Fruit fly (Drosophila melanogaster) whole organism, embryonic: ENCODE data around the gene regucalcin.

Experiments used
- Atf6 ChIP-seq: fragments of 200-800 bp; sonication (Bioruptor generic); IDR thresholded peaks from 2 replicates; pipeline ENCODE4 v1.3.6; 2022; ENCODE audit warnings: missing biosample characterization, missing genetic modification characterization
- C15 ChIP-seq: fragments of 200-800 bp; sonication (Bioruptor generic); IDR thresholded peaks from 3 replicates; pipeline ENCODE4 v1.3.6; 2022; ENCODE audit warnings: missing biosample characterization, missing genetic modification characterization
- CG12071 ChIP-seq: fragments of 200-800 bp; sonication (Bioruptor generic); optimal IDR thresholded peaks from 3 replicates; lab custom pipeline; 2018; ENCODE audit warnings: missing biosample characterization, mild to moderate bottlenecking, missing genetic modification characterization
- CG12236 ChIP-seq: fragments of 200-800 bp; sonication (Bioruptor generic); optimal IDR thresholded peaks from 2 replicates; lab custom pipeline; 2016; ENCODE audit warnings: missing biosample characterization, missing genetic modification characterization
- CG12659 ChIP-seq: fragments of 200-800 bp; sonication (Bioruptor generic); optimal IDR thresholded peaks from 3 replicates; lab custom pipeline; 2017; ENCODE audit warnings: mild to moderate bottlenecking, missing biosample characterization, missing genetic modification reagents, missing genetic modification characterization
- CG12942 ChIP-seq: fragments of 200-800 bp; sonication (Bioruptor generic); optimal IDR thresholded peaks from 3 replicates; lab custom pipeline; 2016; ENCODE audit warnings: missing biosample characterization, missing genetic modification characterization
- CG13287 ChIP-seq: fragments of 200-800 bp; sonication (Bioruptor generic); IDR thresholded peaks from 2 replicates; pipeline ENCODE4 v1.3.6; 2022; ENCODE audit warnings: missing biosample characterization, missing genetic modification characterization; ENCODE audit not compliant: partially characterized antibody
- CG2678 ChIP-seq: fragments of 200-800 bp; sonication (Bioruptor generic); optimal IDR thresholded peaks from 3 replicates; lab custom pipeline; 2019; ENCODE audit warnings: missing biosample characterization, mild to moderate bottlenecking, missing genetic modification characterization, moderate library complexity
- CG2875 ChIP-seq: fragments of 200-800 bp; sonication (Bioruptor generic); optimal IDR thresholded peaks from 2 replicates; lab custom pipeline; 2017; ENCODE audit warnings: missing biosample characterization, mild to moderate bottlenecking, missing genetic modification characterization, missing genetic modification reagents
- CG3065 ChIP-seq: fragments of 200-800 bp; sonication (Bioruptor generic); optimal IDR thresholded peaks from 2 replicates; lab custom pipeline; 2016; ENCODE audit warnings: missing biosample characterization, missing genetic modification characterization
- CG31388 ChIP-seq: fragments of 200-800 bp; sonication (Bioruptor generic); optimal IDR thresholded peaks from 2 replicates; lab custom pipeline; 2016; ENCODE audit warnings: missing biosample characterization, missing genetic modification characterization
- CG4360 ChIP-seq: fragments of 200-800 bp; sonication (Bioruptor generic); IDR thresholded peaks from 2 replicates; pipeline ENCODE4 v1.3.6; 2022; ENCODE audit warnings: missing biosample characterization, missing genetic modification characterization
- CG7556 ChIP-seq: fragments of 200-800 bp; sonication (Bioruptor generic); optimal IDR thresholded peaks from 2 replicates; lab custom pipeline; 2017; ENCODE audit warnings: missing biosample characterization, mild to moderate bottlenecking, missing genetic modification characterization
- CG7963 ChIP-seq: fragments of 200-800 bp; sonication (Bioruptor generic); IDR thresholded peaks from 3 replicates; pipeline ENCODE4 v1.3.6; 2022; ENCODE audit warnings: missing biosample characterization, missing genetic modification characterization; ENCODE audit not compliant: partially characterized antibody
- CG8281 ChIP-seq: fragments of 200-800 bp; sonication (Bioruptor generic); optimal IDR thresholded peaks from 2 replicates; lab custom pipeline; 2018; ENCODE audit warnings: missing biosample characterization, mild to moderate bottlenecking, missing genetic modification characterization, moderate library complexity
- CG8388 ChIP-seq: fragments of 200-800 bp; sonication (Bioruptor generic); optimal IDR thresholded peaks from 2 replicates; lab custom pipeline; 2019; ENCODE audit warnings: missing biosample characterization, mild to moderate bottlenecking, missing genetic modification characterization, moderate library complexity
- H2.0 ChIP-seq: fragments of 200-800 bp; sonication (Bioruptor generic); IDR thresholded peaks from 2 replicates; pipeline ENCODE4 v1.3.6; 2022; ENCODE audit warnings: missing biosample characterization, missing genetic modification characterization
- HLH4C ChIP-seq: fragments of 200-800 bp; sonication (Bioruptor generic); IDR thresholded peaks from 3 replicates; pipeline ENCODE4 v1.3.6; 2022; ENCODE audit warnings: missing biosample characterization, missing genetic modification characterization; ENCODE audit not compliant: partially characterized antibody
- Hr39 ChIP-seq: fragments of >200 bp; optimal IDR thresholded peaks from 2 replicates; lab custom pipeline; 2017
- MBD-R2 ChIP-seq: fragments of 200-800 bp; sonication (Bioruptor generic); IDR thresholded peaks from 2 replicates; pipeline ENCODE4 v1.3.6; 2022; ENCODE audit warnings: missing biosample characterization, missing genetic modification characterization
- MTF-1 ChIP-seq: fragments of 200-800 bp; sonication (Bioruptor generic); optimal IDR thresholded peaks from 2 replicates; lab custom pipeline; 2018; ENCODE audit warnings: missing biosample characterization, mild to moderate bottlenecking, missing genetic modification characterization, borderline replicate concordance
- NC2β ChIP-seq: fragments of 200-800 bp; sonication (Bioruptor generic); optimal IDR thresholded peaks from 2 replicates; lab custom pipeline; 2016; ENCODE audit warnings: missing biosample characterization, missing genetic modification characterization
- Xbp1 ChIP-seq: fragments of 200-800 bp; sonication (Bioruptor generic); optimal IDR thresholded peaks from 3 replicates; lab custom pipeline; 2016; ENCODE audit warnings: missing biosample characterization, mild to moderate bottlenecking, missing genetic modification characterization
- ab ChIP-seq: fragments of 200-800 bp; sonication (Bioruptor generic); optimal IDR thresholded peaks from 2 replicates; lab custom pipeline; 2016; ENCODE audit warnings: missing biosample characterization, missing genetic modification characterization
- abd-A ChIP-seq: fragments of 200-800 bp; sonication (Bioruptor generic); optimal IDR thresholded peaks from 3 replicates; lab custom pipeline; 2019; ENCODE audit warnings: missing biosample characterization, mild to moderate bottlenecking, missing genetic modification characterization, moderate library complexity
- al ChIP-seq: fragments of 200-800 bp; sonication (Bioruptor generic); IDR thresholded peaks from 2 replicates; pipeline ENCODE4 v1.3.6; 2022; ENCODE audit warnings: missing biosample characterization, missing genetic modification characterization
- chinmo ChIP-seq: fragments of 200-800 bp; sonication (Bioruptor generic); IDR thresholded peaks from 4 replicates; pipeline ENCODE4 v1.3.6; 2022; ENCODE audit warnings: missing biosample characterization, missing genetic modification characterization; ENCODE audit not compliant: partially characterized antibody
- chn ChIP-seq: fragments of 200-800 bp; sonication (Bioruptor generic); optimal IDR thresholded peaks from 2 replicates; lab custom pipeline; 2016; ENCODE audit warnings: missing biosample characterization, missing genetic modification characterization
- croc ChIP-seq: fragments of 200-800 bp; sonication (Bioruptor generic); conservative IDR thresholded peaks from 3 replicates; pipeline ENCODE4 v1.3.6; 2022; ENCODE audit warnings: missing biosample characterization, missing genetic modification characterization
- crp ChIP-seq, 2 experiments: fragments of 200-800 bp; sonication (Bioruptor generic); optimal IDR thresholded peaks; 2 replicates in 1 of 2; 3 replicates in 1 of 2; lab custom pipeline; 2017; ENCODE audit warnings: missing biosample characterization in 2 of 2, missing genetic modification characterization in 2 of 2, mild to moderate bottlenecking in 1 of 2, moderate library complexity in 1 of 2
- dati ChIP-seq: fragments of 200-800 bp; sonication (Bioruptor generic); IDR thresholded peaks from 2 replicates; pipeline ENCODE4 v1.3.6; 2022; ENCODE audit warnings: missing biosample characterization, missing genetic modification characterization
- disco-r ChIP-seq: fragments of 200-800 bp; sonication (Bioruptor generic); optimal IDR thresholded peaks from 2 replicates; lab custom pipeline; 2016; ENCODE audit warnings: missing biosample characterization, missing genetic modification characterization
- dpn ChIP-seq, 2 experiments: fragments of 200-800 bp; sonication (Bioruptor generic); optimal IDR thresholded peaks; 3 replicates each; lab custom pipeline; 2016; ENCODE audit warnings: missing biosample characterization in 2 of 2, missing genetic modification characterization in 2 of 2
- gcm2 ChIP-seq: fragments of 200-800 bp; sonication (Bioruptor generic); optimal IDR thresholded peaks from 2 replicates; lab custom pipeline; 2016; ENCODE audit warnings: missing biosample characterization, missing genetic modification characterization
- gro ChIP-seq: fragments of 200-800 bp; sonication (Bioruptor generic); optimal IDR thresholded peaks from 2 replicates; lab custom pipeline; 2016; ENCODE audit warnings: missing biosample characterization, missing genetic modification characterization
- gsb ChIP-seq: fragments of 200-800 bp; sonication (Bioruptor generic); IDR thresholded peaks from 2 replicates; pipeline ENCODE4 v1.3.6; 2022; ENCODE audit warnings: missing biosample characterization, missing genetic modification characterization
- gsb-n ChIP-seq: fragments of 200-800 bp; sonication (Bioruptor generic); optimal IDR thresholded peaks from 3 replicates; lab custom pipeline; 2018; ENCODE audit warnings: missing biosample characterization, mild to moderate bottlenecking, missing genetic modification characterization
- hkb ChIP-seq, 2 experiments: fragments of 200-800 bp in 1 of 2; fragments of >200 bp in 1 of 2; sonication (Bioruptor generic) in 1 of 2; IDR thresholded peaks in 1 of 2; optimal IDR thresholded peaks in 1 of 2; 2 replicates each; pipeline versions ENCODE4 v1.3.6 to Lab custom; 2017 to 2022; ENCODE audit warnings: missing biosample characterization in 1 of 2, missing genetic modification characterization in 1 of 2
- jumu ChIP-seq: fragments of 200-800 bp; sonication (Bioruptor generic); optimal IDR thresholded peaks from 3 replicates; lab custom pipeline; 2016; ENCODE audit warnings: missing biosample characterization, missing genetic modification characterization
- lbe ChIP-seq: fragments of 200-800 bp; sonication (Bioruptor generic); optimal IDR thresholded peaks from 2 replicates; lab custom pipeline; 2016; ENCODE audit warnings: missing biosample characterization, mild to moderate bottlenecking, missing genetic modification characterization
- p53 ChIP-seq: fragments of 200-800 bp; sonication (Bioruptor generic); optimal IDR thresholded peaks from 2 replicates; lab custom pipeline; 2016; ENCODE audit warnings: missing biosample characterization, missing genetic modification characterization
- pb ChIP-seq: fragments of 200-800 bp; sonication (Bioruptor generic); optimal IDR thresholded peaks from 3 replicates; lab custom pipeline; 2016; ENCODE audit warnings: missing biosample characterization, missing genetic modification characterization
- pho ChIP-seq: fragments of 200-800 bp; sonication (Bioruptor generic); optimal IDR thresholded peaks from 2 replicates; lab custom pipeline; 2016; ENCODE audit warnings: missing biosample characterization, missing genetic modification characterization
- prd ChIP-seq, 3 experiments: fragments of >200 bp in 2 of 3; fragments of 200-800 bp in 1 of 3; sonication (Bioruptor generic) in 1 of 3; optimal IDR thresholded peaks in 2 of 3; IDR thresholded peaks in 1 of 3; 2 replicates in 2 of 3; 3 replicates in 1 of 3; pipeline versions ENCODE4 v1.3.6 to Lab custom; 2017 to 2022; ENCODE audit warnings: missing biosample characterization in 1 of 3, missing genetic modification characterization in 1 of 3
- schlank ChIP-seq: fragments of 200-800 bp; sonication (Bioruptor generic); optimal IDR thresholded peaks from 2 replicates; lab custom pipeline; 2018; ENCODE audit warnings: missing biosample characterization, mild to moderate bottlenecking, missing genetic modification characterization
- slp2 ChIP-seq: fragments of 200-800 bp; sonication (Bioruptor generic); optimal IDR thresholded peaks from 2 replicates; lab custom pipeline; 2016; ENCODE audit warnings: missing biosample characterization, missing genetic modification characterization
- so ChIP-seq: fragments of 200-800 bp; sonication (Bioruptor generic); IDR thresholded peaks from 3 replicates; pipeline ENCODE4 v1.3.6; 2022; ENCODE audit warnings: missing biosample characterization, missing genetic modification characterization
- sob ChIP-seq: fragments of 200-800 bp; sonication (Bioruptor generic); IDR thresholded peaks from 2 replicates; pipeline ENCODE4 v1.3.6; 2022; ENCODE audit warnings: missing biosample characterization, missing genetic modification characterization
- z ChIP-seq: fragments of 200-800 bp; sonication (Bioruptor generic); IDR thresholded peaks from 3 replicates; pipeline ENCODE4 v1.3.6; 2022; ENCODE audit warnings: missing biosample characterization, missing genetic modification characterization

regucalcin gene

DNA sequence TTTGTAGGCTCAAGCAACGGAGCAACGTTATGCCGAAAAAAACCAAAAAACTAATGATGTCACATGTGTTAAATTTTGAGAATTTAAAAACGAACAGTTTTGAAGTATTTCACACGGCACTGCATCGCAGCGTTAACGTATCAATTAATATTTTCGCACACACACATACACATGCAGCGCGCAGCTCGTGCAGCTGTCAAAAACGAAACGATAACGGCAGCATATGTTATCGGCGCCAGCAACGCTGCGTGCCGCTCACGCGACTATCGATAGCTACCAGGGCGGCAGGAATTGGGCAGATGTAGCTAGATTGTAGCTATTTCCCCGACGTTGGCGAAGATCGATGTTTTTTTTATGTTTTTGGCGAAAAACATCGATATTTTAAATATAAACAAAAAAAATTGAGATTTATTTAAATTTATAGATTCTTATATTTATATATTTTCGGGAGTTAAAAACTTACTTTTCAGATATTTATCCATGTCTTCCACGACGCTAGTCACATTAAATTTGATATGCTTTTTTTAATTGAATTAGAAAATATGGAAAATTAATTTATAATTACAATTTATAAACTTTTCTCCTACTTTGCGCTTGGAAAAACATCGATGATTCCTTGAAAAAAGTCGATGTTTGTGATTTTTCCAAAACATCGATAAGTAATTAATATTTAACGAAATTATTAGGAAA is 16.8 kb downstream of the regucalcin start, which contains the start of gene Usp7:
Gene Usp7, minus strand, starts transcription at position 208 of the 690 bp plus-strand sequence.
- TF ChIP-seq CG12659 (GFP tag; lab: Kevin White, UChicago), result peak; percentile 75
- TF ChIP-seq CG13287, result peak; percentile 95
- peak; percentile 35; the same call in 1 of the 2 replicates for TF ChIP-seq CG4360
- no peak for TF ChIP-seq chn (GFP tag; lab: Kevin White, UChicago)
- TF ChIP-seq lbe (GFP tag; lab: Kevin White, UChicago), result no peak
- TF ChIP-seq ab, result no peak
- no peak for TF ChIP-seq CG3065 (GFP tag; lab: Kevin White, UChicago)
- TF ChIP-seq Atf6 (GFP tag; lab: Robert Waterston, UW), result no peak
- no peak for TF ChIP-seq pho (GFP tag; lab: Kevin White, UChicago)
- TF ChIP-seq dati (GFP tag; lab: Robert Waterston, UW), result no peak
- no peak for TF ChIP-seq abd-A (tag; lab: Kevin White, UChicago)
- no peak for TF ChIP-seq hkb (optimal IDR thresholded peaks at IDR 0.05; lab: Kevin White, UChicago)
- 0 out of 2 replicates have a peak, but pooled peaks have one; percentile 13 for TF ChIP-seq hkb (GFP tag; IDR thresholded peaks at IDR 0.05; lab: Robert Waterston, UW)
- TF ChIP-seq C15 (GFP tag; lab: Robert Waterston, UW), result no peak
- TF ChIP-seq CG2875 (GFP tag; lab: Kevin White, UChicago), result no peak
- TF ChIP-seq H2.0, result no peak
- no peak for TF ChIP-seq disco-r (GFP tag; lab: Kevin White, UChicago)
- no peak for TF ChIP-seq schlank
- no peak for TF ChIP-seq CG12071
- no peak for TF ChIP-seq CG7556 (GFP tag; lab: Kevin White, UChicago)
- TF ChIP-seq slp2 (GFP tag; lab: Kevin White, UChicago), result no peak
- TF ChIP-seq gcm2 (GFP tag; lab: Kevin White, UChicago), result no peak
- peak in 1 of 2 experiments; percentile 35 for TF ChIP-seq dpn (GFP tag; optimal IDR thresholded peaks at IDR 0.05; lab: Kevin White, UChicago)
- TF ChIP-seq croc, result no peak
- TF ChIP-seq prd (optimal IDR thresholded peaks at IDR 0.05; lab: Kevin White, UChicago), result no peak
- TF ChIP-seq prd (GFP tag; IDR thresholded peaks at IDR 0.05; lab: Robert Waterston, UW), result 0 out of 3 replicates have a peak, but pooled peaks have one; percentile 28
- TF ChIP-seq gsb-n (tag; lab: Kevin White, UChicago), result no peak
- TF ChIP-seq sob (GFP tag; lab: Robert Waterston, UW), result peak; percentile 50
- TF ChIP-seq pb, result no peak
- TF ChIP-seq z, result no peak
- no peak for TF ChIP-seq p53 (GFP tag; lab: Kevin White, UChicago)
- TF ChIP-seq gsb (GFP tag; lab: Robert Waterston, UW), result no peak
- TF ChIP-seq chinmo (GFP tag; lab: Robert Waterston, UW), result peak; percentile 97
- no peak for TF ChIP-seq CG12942 (GFP tag; lab: Kevin White, UChicago)
- TF ChIP-seq MTF-1 (GFP tag; lab: Kevin White, UChicago), result peak; percentile 49
- no peak for TF ChIP-seq jumu
- no peak for TF ChIP-seq CG8388
- TF ChIP-seq MBD-R2 (GFP tag; lab: Robert Waterston, UW), result peak; percentile 61
- no peak for TF ChIP-seq gro
- TF ChIP-seq Xbp1, result peak; percentile 35
- TF ChIP-seq crp (GFP tag; optimal IDR thresholded peaks at IDR 0.05; lab: Kevin White, UChicago), result peak in 1 of 2 experiments; percentile 61
- TF ChIP-seq CG2678 (tag; lab: Kevin White, UChicago), result no peak
- TF ChIP-seq CG7963 (GFP tag; lab: Robert Waterston, UW), result peak; percentile 95
- no peak for TF ChIP-seq Hr39 (lab: Kevin White, UChicago)
- no peak for TF ChIP-seq CG12236 (GFP tag; lab: Kevin White, UChicago)
- TF ChIP-seq so, result no peak
- TF ChIP-seq al, result 0 out of 2 replicates have a peak, but pooled peaks have one; percentile 12
- no peak for TF ChIP-seq NC2β (GFP tag; lab: Kevin White, UChicago)
- TF ChIP-seq CG8281, result no peak
- TF ChIP-seq CG31388 (GFP tag; lab: Kevin White, UChicago), result no peak
- TF ChIP-seq HLH4C (GFP tag; lab: Robert Waterston, UW), result peak; percentile 94
